Worm (Caenorhabditis elegans): ENCODE data around the gene lipl-5.

Gene lipl-5

DNA sequence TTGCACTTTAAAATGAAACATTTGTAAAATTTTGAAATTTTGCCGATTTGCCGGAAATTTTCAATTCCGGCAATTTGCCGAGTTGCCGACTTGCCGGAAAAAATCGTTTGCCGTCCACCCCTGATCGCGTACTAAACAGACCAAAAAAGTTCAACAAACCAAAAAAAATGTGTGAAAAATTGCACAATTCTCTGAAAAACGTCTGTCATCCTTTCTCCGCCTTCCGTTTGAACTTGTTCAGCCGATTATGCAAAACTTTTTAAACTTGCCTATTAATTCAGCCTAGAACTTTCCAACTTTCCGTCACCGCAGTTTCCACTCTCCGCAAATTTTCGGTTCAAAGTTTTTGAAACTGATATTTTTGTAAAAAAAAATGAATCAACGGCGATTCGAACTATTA is 38.6 kb downstream of the lipl-5 start, which contains the start of gene B0554.5:
Gene B0554.5, plus strand, starts transcription at position 301 of the 400 bp plus-strand sequence.
- TF ChIP-seq ceh-82 (tag; optimal IDR thresholded peaks at IDR 0.05) (no peak), ceh-88 (GFP tag; IDR thresholded peaks at IDR 0.05) (no peak), pag-3 (tag; optimal IDR thresholded peaks at IDR 0.05; ENCODE audit: borderline replicate concordance, insufficient read depth) (no peak), nhr-237 (tag; optimal IDR thresholded peaks at IDR 0.05) (no peak), lin-35 (GFP tag; optimal IDR thresholded peaks at IDR 0.05) (no peak), hlh-4 (tag; optimal IDR thresholded peaks at IDR 0.05) (no peak), dsc-1 (tag; optimal IDR thresholded peaks at IDR 0.05) (no peak), F16B12.6 (tag; optimal IDR thresholded peaks at IDR 0.05) (no peak), unc-98 (GFP tag; IDR thresholded peaks at IDR 0.05) (no peak), swsn-7 (tag; optimal IDR thresholded peaks at IDR 0.05) (no peak)

DNA sequence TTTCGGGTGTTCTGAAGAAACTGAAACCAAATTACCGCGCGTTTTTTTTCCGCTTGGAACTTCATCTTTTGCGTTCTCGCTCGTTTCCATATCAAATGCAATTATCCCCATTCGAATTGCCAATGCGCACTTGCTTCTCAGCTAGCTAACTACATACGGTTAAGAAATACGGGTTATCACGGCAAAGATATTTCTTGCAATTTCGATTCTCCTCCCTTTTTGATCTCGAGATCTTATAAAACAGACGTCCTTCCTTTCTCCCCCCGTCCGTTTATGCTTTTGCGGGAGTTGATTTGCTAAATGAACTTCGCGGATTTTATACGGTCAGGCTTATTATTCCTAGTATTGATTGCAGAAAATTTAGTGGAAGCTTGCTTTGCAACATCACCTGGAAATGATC is 43.3 kb downstream of the lipl-5 start, which contains the start of gene B0554.4:
Gene B0554.4, plus strand, starts transcription at position 301 of the 400 bp plus-strand sequence.
- TF ChIP-seq aly-2 (tag; optimal IDR thresholded peaks at IDR 0.05) (no peak), ceh-82 (tag; optimal IDR thresholded peaks at IDR 0.05) (no peak), nhr-90 (tag; optimal IDR thresholded peaks at IDR 0.05; ENCODE audit: poor library complexity) (no peak), ceh-8 (GFP tag; optimal IDR thresholded peaks at IDR 0.05) (no peak), dsc-1 (tag; optimal IDR thresholded peaks at IDR 0.05) (no peak), fkh-10 (GFP tag; optimal IDR thresholded peaks at IDR 0.05) (no peak), nhr-237 (tag; optimal IDR thresholded peaks at IDR 0.05) (no peak), ets-5 (GFP tag; IDR thresholded peaks at IDR 0.05) (no peak), nhr-77 (tag; optimal IDR thresholded peaks at IDR 0.05) (no peak), hpl-2 (GFP tag; optimal IDR thresholded peaks at IDR 0.05) (no peak), zip-4 (GFP tag; optimal IDR thresholded peaks at IDR 0.05) (no peak), efl-1 (optimal IDR thresholded peaks at IDR 0.05) (no peak), efl-1 (GFP tag; optimal IDR thresholded peaks at IDR 0.05 in 1 of 2) (no peak), ces-1 (GFP tag; optimal IDR thresholded peaks at IDR 0.05) (no peak), ceh-88 (GFP tag; IDR thresholded peaks at IDR 0.05) (no peak), unc-62 (GFP tag; optimal IDR thresholded peaks at IDR 0.05) (no peak), sox-4 (tag; optimal IDR thresholded peaks at IDR 0.05) (no peak), nhr-19 (GFP tag; conservative IDR thresholded peaks at IDR 0.05) (no peak)

DNA sequence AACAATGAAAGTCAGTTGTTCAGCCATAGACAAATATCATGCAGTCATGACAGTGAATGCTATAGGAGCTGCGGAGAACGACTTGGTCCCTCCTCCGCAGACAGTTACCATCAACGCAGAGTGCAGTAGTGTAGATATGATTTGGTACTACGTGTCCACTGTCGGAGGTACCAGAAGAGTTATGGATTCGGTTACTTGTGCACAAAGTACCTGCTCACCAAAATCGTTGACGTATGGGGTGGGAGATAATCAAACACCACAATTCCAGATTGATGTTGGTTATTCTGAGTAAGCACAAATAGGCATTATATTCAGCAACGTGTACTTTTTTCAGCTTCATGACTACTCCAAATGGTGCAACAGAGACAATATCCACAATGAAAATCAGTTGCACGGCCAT is 47.4 kb downstream of the lipl-5 start:
- TF ChIP-seq nhr-84 (tag; optimal IDR thresholded peaks at IDR 0.05), result no peak
- no peak for TF ChIP-seq nhr-20 (tag; optimal IDR thresholded peaks at IDR 0.05)
- TF ChIP-seq nhr-12 (tag; optimal IDR thresholded peaks at IDR 0.05), result no peak
- TF ChIP-seq zag-1 (tag; optimal IDR thresholded peaks at IDR 0.05), result no peak

DNA sequence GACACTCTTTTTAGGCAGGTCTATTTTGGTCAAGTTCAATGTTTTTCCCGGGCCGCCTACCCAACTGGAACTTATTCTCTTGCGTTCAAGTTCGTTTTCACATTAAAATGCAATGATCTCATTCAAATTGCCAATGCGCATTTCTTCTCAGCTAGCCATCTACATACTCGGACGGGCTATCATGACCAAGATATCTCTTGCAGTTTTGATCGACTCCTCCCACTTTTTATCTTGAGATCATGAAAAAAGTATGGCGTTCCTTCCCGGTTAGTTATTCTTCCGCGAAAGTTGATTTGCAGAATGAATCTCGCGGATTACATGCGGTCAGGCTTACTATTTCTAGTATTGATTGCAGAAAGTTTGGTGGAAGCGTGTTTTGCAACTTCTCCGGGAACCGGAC is 48.4 kb downstream of the lipl-5 start, which contains the start of gene B0554.2:
Gene B0554.2, plus strand, starts transcription at position 301 of the 400 bp plus-strand sequence.
- no peak for TF ChIP-seq unc-30 (tag; optimal IDR thresholded peaks at IDR 0.05)
- no peak for TF ChIP-seq Y116A8C.19 (tag; optimal IDR thresholded peaks at IDR 0.05; ENCODE audit: borderline replicate concordance)
- TF ChIP-seq snpc-4 (tag; optimal IDR thresholded peaks at IDR 0.05), result no peak

Data from whole organism, L1 larva.